Fruit fly (Drosophila melanogaster): ENCODE results near the gene CG17652.

dm6 chr2L:1735133-1735532, 3.0 kb upstream of the CG17652 start:
- TF ChIP-seq EcR (GFP tag; optimal IDR thresholded peaks at IDR 0.05) (no peak), rn (GFP tag; IDR thresholded peaks at IDR 0.05) (no peak), CG13204 (GFP tag; optimal IDR thresholded peaks at IDR 0.05) (no peak), CG10348 (GFP tag; IDR thresholded peaks at IDR 0.05) (no peak), CG15710 (tag; optimal IDR thresholded peaks at IDR 0.05) (no peak)
